Fruit fly (Drosophila melanogaster) whole organism, embryonic: ENCODE results near the gene CG6675.

Source experiments
- Atf6 ChIP-seq: fragments of 200-800 bp; sonication (Bioruptor generic); IDR thresholded peaks from 2 replicates; pipeline ENCODE4 v1.3.6; 2022; ENCODE audit warnings: missing biosample characterization, missing genetic modification characterization
- CG11504 ChIP-seq: fragments of 200-800 bp; sonication (Bioruptor generic); optimal IDR thresholded peaks from 3 replicates; lab custom pipeline; 2019; ENCODE audit warnings: missing biosample characterization, mild to moderate bottlenecking, missing genetic modification characterization, moderate library complexity
- CG12299 ChIP-seq: fragments of 200-800 bp; sonication (Bioruptor generic); optimal IDR thresholded peaks from 2 replicates; lab custom pipeline; 2018; ENCODE audit warnings: missing biosample characterization, mild to moderate bottlenecking, missing genetic modification characterization
- CG12391 ChIP-seq: fragments of 200-800 bp; sonication (Bioruptor generic); optimal IDR thresholded peaks from 3 replicates; lab custom pipeline; 2018; ENCODE audit warnings: missing biosample characterization, mild to moderate bottlenecking, missing genetic modification characterization, moderate library complexity
- CG14014 ChIP-seq: fragments of 200-800 bp; sonication (Bioruptor generic); IDR thresholded peaks from 2 replicates; pipeline ENCODE4 v1.3.6; 2022; ENCODE audit warnings: missing biosample characterization, missing genetic modification characterization
- CG14860 ChIP-seq: fragments of 200-800 bp; sonication (Bioruptor generic); IDR thresholded peaks from 3 replicates; pipeline ENCODE4 v1.3.6; 2022; ENCODE audit warnings: missing biosample characterization, missing genetic modification characterization; ENCODE audit not compliant: partially characterized antibody
- CG16813 ChIP-seq: fragments of 200-800 bp; sonication (Bioruptor generic); IDR thresholded peaks from 3 replicates; pipeline ENCODE4 v1.3.6; 2022; ENCODE audit warnings: missing biosample characterization, missing genetic modification characterization; ENCODE audit not compliant: partially characterized antibody
- CG17912 ChIP-seq: fragments of 200-800 bp; sonication (Bioruptor generic); optimal IDR thresholded peaks from 2 replicates; lab custom pipeline; 2018; ENCODE audit warnings: missing biosample characterization, mild to moderate bottlenecking, missing genetic modification characterization
- CG2889 ChIP-seq: fragments of 200-800 bp; sonication (Bioruptor generic); IDR thresholded peaks from 3 replicates; pipeline ENCODE4 v1.3.6; 2022; ENCODE audit warnings: missing biosample characterization, missing genetic modification characterization
- CG34224 ChIP-seq: fragments of 200-800 bp; sonication (Bioruptor generic); IDR thresholded peaks from 3 replicates; pipeline ENCODE4 v1.3.6; 2022; ENCODE audit warnings: missing biosample characterization, missing genetic modification characterization; ENCODE audit not compliant: partially characterized antibody
- CG3995 ChIP-seq: fragments of 200-800 bp; sonication (Bioruptor generic); optimal IDR thresholded peaks from 3 replicates; lab custom pipeline; 2016; ENCODE audit warnings: missing biosample characterization, missing genetic modification characterization
- CG6791 ChIP-seq: fragments of 200-800 bp; sonication (Bioruptor generic); IDR thresholded peaks from 3 replicates; pipeline ENCODE4 v1.3.6; 2022; ENCODE audit warnings: missing biosample characterization, missing genetic modification characterization; ENCODE audit not compliant: partially characterized antibody
- CG7839 ChIP-seq: fragments of 200-800 bp; sonication (Bioruptor generic); optimal IDR thresholded peaks from 3 replicates; lab custom pipeline; 2018; ENCODE audit warnings: missing biosample characterization, mild to moderate bottlenecking, missing genetic modification characterization, moderate library complexity
- CG8089 ChIP-seq: fragments of 200-800 bp; sonication (Bioruptor generic); optimal IDR thresholded peaks from 3 replicates; lab custom pipeline; 2016; ENCODE audit warnings: missing biosample characterization, missing genetic modification characterization
- CG8388 ChIP-seq: fragments of 200-800 bp; sonication (Bioruptor generic); optimal IDR thresholded peaks from 2 replicates; lab custom pipeline; 2019; ENCODE audit warnings: missing biosample characterization, mild to moderate bottlenecking, missing genetic modification characterization, moderate library complexity
- CG9609 ChIP-seq: fragments of 200-800 bp; sonication (Bioruptor generic); optimal IDR thresholded peaks from 3 replicates; lab custom pipeline; 2016; ENCODE audit warnings: missing biosample characterization, missing genetic modification characterization
- D19B ChIP-seq: fragments of 200-800 bp; sonication (Bioruptor generic); optimal IDR thresholded peaks from 2 replicates; lab custom pipeline; 2017; ENCODE audit warnings: missing biosample characterization, mild to moderate bottlenecking, missing genetic modification characterization
- Deaf1 ChIP-seq: fragments of 200-800 bp; optimal IDR thresholded peaks from 3 replicates; lab custom pipeline; 2019; ENCODE audit warnings: missing biosample characterization, mild to moderate bottlenecking, missing genetic modification characterization, moderate library complexity
- Dip3 ChIP-seq: fragments of 200-800 bp; sonication (Bioruptor generic); optimal IDR thresholded peaks from 3 replicates; lab custom pipeline; 2016; ENCODE audit warnings: missing biosample characterization, missing genetic modification characterization
- Dp ChIP-seq: fragments of 200-800 bp; sonication (Bioruptor generic); optimal IDR thresholded peaks from 2 replicates; lab custom pipeline; 2018; ENCODE audit warnings: missing biosample characterization, mild to moderate bottlenecking, missing genetic modification characterization, moderate library complexity
- Dref ChIP-seq: fragments of 200-800 bp; sonication (Bioruptor generic); IDR thresholded peaks from 2 replicates; pipeline ENCODE4 v1.3.6; 2022; ENCODE audit warnings: missing biosample characterization, missing genetic modification characterization
- Ets65A ChIP-seq: fragments of 200-800 bp; sonication (Bioruptor generic); peaks from one replicate; lab custom pipeline; 2016; ENCODE audit warnings: missing biosample characterization, missing genetic modification characterization
- Fer3 ChIP-seq: fragments of 200-800 bp; sonication (Bioruptor generic); optimal IDR thresholded peaks from 2 replicates; lab custom pipeline; 2018; ENCODE audit warnings: missing biosample characterization, mild to moderate bottlenecking, missing genetic modification characterization, moderate library complexity
- Gsc ChIP-seq: fragments of 200-800 bp; sonication (Bioruptor generic); IDR thresholded peaks from 2 replicates; pipeline ENCODE4 v1.3.6; 2022; ENCODE audit warnings: missing biosample characterization, missing genetic modification characterization
- Gug ChIP-seq: fragments of 200-800 bp; sonication (Bioruptor generic); IDR thresholded peaks from 4 replicates; pipeline ENCODE4 v1.3.6; 2022; ENCODE audit warnings: missing biosample characterization, missing genetic modification characterization
- HHEX ChIP-seq: fragments of 200-800 bp; sonication (Bioruptor generic); optimal IDR thresholded peaks from 3 replicates; lab custom pipeline; 2017; ENCODE audit warnings: missing biosample characterization, mild to moderate bottlenecking, missing genetic modification characterization, missing genetic modification reagents
- Hmr ChIP-seq: fragments of 200-800 bp; sonication (Bioruptor generic); optimal IDR thresholded peaks from 3 replicates; lab custom pipeline; 2017; ENCODE audit warnings: mild to moderate bottlenecking, missing biosample characterization, missing genetic modification reagents, missing genetic modification characterization
- Hmx ChIP-seq: fragments of 200-800 bp; sonication (Bioruptor generic); optimal IDR thresholded peaks from 2 replicates; lab custom pipeline; 2016; ENCODE audit warnings: missing biosample characterization, missing genetic modification characterization
- Med ChIP-seq: fragments of 200-800 bp; sonication (Bioruptor generic); peaks from one replicate; lab custom pipeline; 2016; ENCODE audit warnings: missing biosample characterization, missing genetic modification characterization, mild to moderate bottlenecking, inconsistent platforms, moderate library complexity
- Oaz ChIP-seq: fragments of 200-800 bp; sonication (Bioruptor generic); IDR thresholded peaks from 2 replicates; pipeline ENCODE4 v1.3.6; 2022; ENCODE audit warnings: missing biosample characterization, missing genetic modification characterization
- Scr ChIP-seq: fragments of 200-800 bp; sonication (Bioruptor generic); IDR thresholded peaks from 2 replicates; pipeline ENCODE4 v1.3.6; 2022; ENCODE audit warnings: missing biosample characterization, missing genetic modification characterization; ENCODE audit not compliant: partially characterized antibody
- Sry-δ ChIP-seq: fragments of 200-800 bp; sonication (Bioruptor generic); optimal IDR thresholded peaks from 2 replicates; lab custom pipeline; 2016; ENCODE audit warnings: missing biosample characterization, missing genetic modification characterization
- ash1 ChIP-seq: fragments of 200-800 bp; sonication (Bioruptor generic); optimal IDR thresholded peaks from 2 replicates; lab custom pipeline; 2018; ENCODE audit warnings: missing biosample characterization, mild to moderate bottlenecking, missing genetic modification characterization
- bab2 ChIP-seq: fragments of 200-800 bp; sonication (Bioruptor generic); optimal IDR thresholded peaks from 2 replicates; lab custom pipeline; 2016; ENCODE audit warnings: missing biosample characterization, missing genetic modification characterization
- chif ChIP-seq, 2 experiments: fragments of 200-800 bp; sonication (Bioruptor generic); optimal IDR thresholded peaks; 3 replicates each; lab custom pipeline; 2016; ENCODE audit warnings: missing biosample characterization in 2 of 2, missing genetic modification characterization in 2 of 2
- dysf ChIP-seq: fragments of 200-800 bp; sonication (Bioruptor generic); IDR thresholded peaks from 3 replicates; pipeline ENCODE4 v1.3.6; 2022; ENCODE audit warnings: missing biosample characterization, missing genetic modification characterization
- eyg ChIP-seq: fragments of 200-800 bp; sonication (Bioruptor generic); optimal IDR thresholded peaks from 3 replicates; lab custom pipeline; 2016; ENCODE audit warnings: missing biosample characterization, missing genetic modification characterization
- gcm ChIP-seq: fragments of 200-800 bp; sonication (Bioruptor generic); optimal IDR thresholded peaks from 2 replicates; lab custom pipeline; 2019; ENCODE audit warnings: missing biosample characterization, mild to moderate bottlenecking, missing genetic modification characterization, moderate library complexity
- jigr1 ChIP-seq: fragments of 200-800 bp; sonication (Bioruptor generic); IDR thresholded peaks from 3 replicates; pipeline ENCODE4 v1.3.6; 2022; ENCODE audit warnings: missing biosample characterization, missing genetic modification characterization
- klu ChIP-seq: fragments of 200-800 bp; sonication (Bioruptor generic); IDR thresholded peaks from 2 replicates; pipeline ENCODE4 v1.3.6; 2022; ENCODE audit warnings: missing biosample characterization, missing genetic modification characterization
- knrl ChIP-seq: fragments of 200-800 bp; sonication (Bioruptor generic); IDR thresholded peaks from 3 replicates; pipeline ENCODE4 v1.3.6; 2022; ENCODE audit warnings: missing biosample characterization, missing genetic modification characterization; ENCODE audit not compliant: partially characterized antibody
- mam ChIP-seq: fragments of 200-800 bp; sonication (Bioruptor generic); optimal IDR thresholded peaks from 3 replicates; lab custom pipeline; 2016; ENCODE audit warnings: missing biosample characterization, missing genetic modification characterization
- mld ChIP-seq: fragments of 200-800 bp; sonication (Bioruptor generic); IDR thresholded peaks from 3 replicates; pipeline ENCODE4 v1.3.6; 2022; ENCODE audit warnings: missing biosample characterization, missing genetic modification characterization; ENCODE audit not compliant: partially characterized antibody
- nerfin-1 ChIP-seq: fragments of 200-800 bp; sonication (Bioruptor generic); optimal IDR thresholded peaks from 3 replicates; lab custom pipeline; 2019; ENCODE audit warnings: missing biosample characterization, mild to moderate bottlenecking, missing genetic modification characterization, moderate library complexity
- pfk ChIP-seq: fragments of 200-800 bp; sonication (Bioruptor generic); optimal IDR thresholded peaks from 2 replicates; lab custom pipeline; 2018; ENCODE audit warnings: missing biosample characterization, mild to moderate bottlenecking, missing genetic modification characterization, moderate library complexity
- tna ChIP-seq: fragments of 200-800 bp; sonication (Bioruptor generic); IDR thresholded peaks from 2 replicates; pipeline ENCODE4 v1.3.6; 2022; ENCODE audit warnings: missing biosample characterization, missing genetic modification characterization; ENCODE audit not compliant: partially characterized antibody
- trh ChIP-seq: fragments of 200-800 bp; sonication (Bioruptor generic); optimal IDR thresholded peaks from 2 replicates; lab custom pipeline; 2016; ENCODE audit warnings: missing biosample characterization, missing genetic modification characterization
- unpg ChIP-seq: fragments of 200-800 bp; sonication (Bioruptor generic); optimal IDR thresholded peaks from 3 replicates; lab custom pipeline; 2018; ENCODE audit warnings: missing biosample characterization, mild to moderate bottlenecking, missing genetic modification characterization, moderate library complexity
- usp ChIP-seq: fragments of >200 bp; optimal IDR thresholded peaks from 2 replicates; lab custom pipeline; 2017; ENCODE audit warnings: missing biosample characterization, missing genetic modification characterization
- z ChIP-seq: fragments of 200-800 bp; sonication (Bioruptor generic); IDR thresholded peaks from 3 replicates; pipeline ENCODE4 v1.3.6; 2022; ENCODE audit warnings: missing biosample characterization, missing genetic modification characterization

The CG6675 gene

dm6 chr2L:22145269-22145917 is 36.6 kb downstream of the CG6675 start (continued):
- peak; percentile 55; the same call in 1 of the 3 replicates for TF ChIP-seq mld (GFP tag; lab: Robert Waterston, UW)
- TF ChIP-seq Fer3 (tag; lab: Kevin White, UChicago): no peak
- peak; percentile 88 for TF ChIP-seq tna (GFP tag; lab: Robert Waterston, UW)
- TF ChIP-seq Ets65A (GFP tag; lab: Kevin White, UChicago): peak; percentile 27
- no peak for TF ChIP-seq CG14014 (GFP tag; lab: Robert Waterston, UW)
- TF ChIP-seq CG12391 (tag; lab: Kevin White, UChicago): no peak
- no peak for TF ChIP-seq z (GFP tag; lab: Robert Waterston, UW)
- TF ChIP-seq Sry-δ (GFP tag; lab: Kevin White, UChicago): no peak
- TF ChIP-seq jigr1 (GFP tag; lab: Robert Waterston, UW): no peak
- no peak for TF ChIP-seq Hmr
- 0 out of 2 replicates have a peak, but pooled peaks have one; percentile 11 for TF ChIP-seq Atf6 (GFP tag; lab: Robert Waterston, UW)
- no peak for TF ChIP-seq bab2
- TF ChIP-seq CG7839 (tag; lab: Kevin White, UChicago): no peak
- TF ChIP-seq CG8388 (GFP tag; lab: Kevin White, UChicago): peak; percentile 57
- no peak for TF ChIP-seq Dp
- TF ChIP-seq pfk (GFP tag; lab: Kevin White, UChicago): no peak
- no peak for TF ChIP-seq HHEX (GFP tag; lab: Kevin White, UChicago)
- TF ChIP-seq usp (GFP tag; lab: Kevin White, UChicago): no peak
- no peak for TF ChIP-seq unpg (GFP tag; lab: Kevin White, UChicago)
- TF ChIP-seq nerfin-1 (tag; lab: Kevin White, UChicago): no peak
- TF ChIP-seq mam: no peak
- no peak for TF ChIP-seq CG17912 (GFP tag; lab: Kevin White, UChicago)
- no peak for TF ChIP-seq CG34224 (GFP tag; lab: Robert Waterston, UW)
- no peak for TF ChIP-seq klu (GFP tag; lab: Robert Waterston, UW)
- TF ChIP-seq Dref (GFP tag; lab: Robert Waterston, UW): no peak
- 0 out of 3 replicates have a peak, but pooled peaks have one; percentile 18 for TF ChIP-seq dysf (GFP tag; lab: Robert Waterston, UW)
- 0 out of 3 replicates have a peak, but pooled peaks have one; percentile 29 for TF ChIP-seq CG16813 (GFP tag; lab: Robert Waterston, UW)
- TF ChIP-seq Scr (GFP tag; lab: Robert Waterston, UW): peak; percentile 48
- TF ChIP-seq CG3995 (GFP tag; lab: Kevin White, UChicago): no peak
- TF ChIP-seq CG6791 (GFP tag; lab: Robert Waterston, UW): 0 out of 3 replicates have a peak, but pooled peaks have one; percentile 47
- TF ChIP-seq ash1: no peak
- TF ChIP-seq Gug (GFP tag; lab: Robert Waterston, UW): no peak
- peak; percentile 73 for TF ChIP-seq CG14860 (GFP tag; lab: Robert Waterston, UW)
- TF ChIP-seq Hmx (GFP tag; lab: Kevin White, UChicago): no peak
- TF ChIP-seq eyg (GFP tag; lab: Kevin White, UChicago): no peak
- TF ChIP-seq gcm (GFP tag; lab: Kevin White, UChicago): no peak
- no peak for TF ChIP-seq knrl (GFP tag; lab: Robert Waterston, UW)
- no peak for TF ChIP-seq Dip3 (GFP tag; lab: Kevin White, UChicago)
- peak; percentile 65 for TF ChIP-seq D19B (GFP tag; lab: Kevin White, UChicago)
- TF ChIP-seq Deaf1: no peak
- no peak for TF ChIP-seq Oaz
- no peak for TF ChIP-seq trh
- peak; percentile 45 for TF ChIP-seq Med (GFP tag; lab: Kevin White, UChicago)
- TF ChIP-seq Gsc (GFP tag; lab: Robert Waterston, UW): no peak
- TF ChIP-seq CG8089: no peak
- no peak for TF ChIP-seq chif (GFP tag; optimal IDR thresholded peaks at IDR 0.05; lab: Kevin White, UChicago)
- no peak for TF ChIP-seq CG9609
- TF ChIP-seq CG12299 (tag; lab: Kevin White, UChicago): no peak
- TF ChIP-seq CG2889 (GFP tag; lab: Robert Waterston, UW): no peak
- TF ChIP-seq CG11504 (tag; lab: Kevin White, UChicago): no peak
